Fruit fly (Drosophila melanogaster): ENCODE data around the gene CG4953.

- TF ChIP-seq pan (optimal IDR thresholded peaks at IDR 0.05), result no peak
- TF ChIP-seq usp (GFP tag; optimal IDR thresholded peaks at IDR 0.05), result no peak
- TF ChIP-seq EcR (GFP tag; optimal IDR thresholded peaks at IDR 0.05), result no peak
- TF ChIP-seq CG8478 (optimal IDR thresholded peaks at IDR 0.05), result no peak
- no peak for TF ChIP-seq Dll (optimal IDR thresholded peaks at IDR 0.05)
These were observed 48.1 kb downstream of the CG4953 start, which contains the start of the genes Usp14 and CG4972 for dm6 chr2L:10314327-10315210.

All from whole organism.